Worm (Caenorhabditis elegans) whole organism, young adult: ENCODE data around the gene Y57G11A.5.

ENCODE experiments used
- B0035.1 ChIP-seq: sonication (generic microtip); optimal IDR thresholded peaks from 2 replicates; lab custom pipeline; 2016; ENCODE audit warnings: missing genetic modification characterization, mild to moderate bottlenecking, missing compliant biosample characterization, missing genotype, missing genetic modification reagents
- C06A6.2 ChIP-seq: fragments of 200-800 bp; sonication (Bioruptor generic); conservative IDR thresholded peaks from 2 replicates; pipeline ENCODE4 v1.3.6; 2022; ENCODE audit warnings: missing genetic modification characterization, missing compliant biosample characterization
- F22D6.2 ChIP-seq: sonication (generic microtip); optimal IDR thresholded peaks from 2 replicates; lab custom pipeline; 2016; ENCODE audit warnings: mild to moderate bottlenecking, missing genetic modification characterization, missing compliant biosample characterization
- F33H1.4 ChIP-seq: fragments of 200-800 bp; sonication (Bioruptor generic); IDR thresholded peaks from 2 replicates; pipeline ENCODE4 v1.3.6; 2022; ENCODE audit warnings: missing genetic modification reagents, missing genetic modification characterization, missing compliant biosample characterization
- F37B4.10 ChIP-seq: fragments of 200-800 bp; sonication (Bioruptor generic); IDR thresholded peaks from 2 replicates; pipeline ENCODE4 v1.3.6; 2022; ENCODE audit warnings: missing genetic modification characterization, missing compliant biosample characterization
- F55B11.4 ChIP-seq: sonication (generic microtip); optimal IDR thresholded peaks from 2 replicates; lab custom pipeline; 2016; ENCODE audit warnings: missing compliant biosample characterization, missing genetic modification characterization, borderline replicate concordance; ENCODE audit not compliant: insufficient read depth
- F57A8.1 ChIP-seq: fragments of 200-800 bp; sonication (Bioruptor generic); optimal IDR thresholded peaks from 2 replicates; lab custom pipeline; 2018; ENCODE audit warnings: mild to moderate bottlenecking, missing genetic modification characterization, moderate library complexity, missing compliant biosample characterization
- Y53F4B.3 ChIP-seq: fragments of 200-800 bp; sonication (Bioruptor generic); IDR thresholded peaks from 2 replicates; pipeline ENCODE4 v1.3.6; 2022; ENCODE audit warnings: missing genetic modification reagents, missing genetic modification characterization, missing compliant biosample characterization
- Y67H2A.10 ChIP-seq: fragments of 200-800 bp; sonication (Bioruptor generic); conservative IDR thresholded peaks from 2 replicates; pipeline ENCODE4 v1.3.6; 2022; ENCODE audit warnings: missing genetic modification reagents, missing genetic modification characterization, missing compliant biosample characterization
- athp-1 ChIP-seq: sonication (generic microtip); optimal IDR thresholded peaks from 2 replicates; lab custom pipeline; 2017; ENCODE audit warnings: mild to moderate bottlenecking, missing genetic modification characterization, missing compliant biosample characterization
- cebp-1 ChIP-seq, 2 experiments: fragments of 200-800 bp in 1 of 2; sonication (Bioruptor generic) in 1 of 2; sonication (generic microtip) in 1 of 2; IDR thresholded peaks in 1 of 2; optimal IDR thresholded peaks in 1 of 2; 2 replicates each; pipeline versions ENCODE4 v1.3.6 to Lab custom; 2017 to 2022; ENCODE audit warnings: missing compliant biosample characterization in 2 of 2, missing genetic modification characterization in 2 of 2, mild to moderate bottlenecking in 1 of 2, missing genetic modification reagents in 1 of 2, moderate library complexity in 1 of 2
- ceh-79 ChIP-seq: sonication (generic microtip); optimal IDR thresholded peaks from 2 replicates; lab custom pipeline; 2017; ENCODE audit warnings: mild to moderate bottlenecking, missing genetic modification characterization, missing compliant biosample characterization
- ceh-91 ChIP-seq: fragments of 200-800 bp; sonication (Bioruptor generic); IDR thresholded peaks from 2 replicates; pipeline ENCODE4 v1.3.6; 2022; ENCODE audit warnings: missing genetic modification reagents, missing genetic modification characterization, missing compliant biosample characterization
- chd-7 ChIP-seq: sonication (generic microtip); optimal IDR thresholded peaks from 2 replicates; lab custom pipeline; 2016; ENCODE audit warnings: mild to moderate bottlenecking, missing genetic modification characterization, moderate library complexity, missing compliant biosample characterization
- dpl-1 ChIP-seq: fragments of 150-350 bp; optimal IDR thresholded peaks from 2 replicates; lab custom pipeline; 2014; ENCODE audit warnings: missing biosample characterization, missing genetic modification reagents, missing genetic modification characterization
- efl-1 ChIP-seq: fragments of 150-350 bp; optimal IDR thresholded peaks from 2 replicates; lab custom pipeline; 2014; ENCODE audit warnings: missing biosample characterization, missing genetic modification reagents, missing genetic modification characterization
- gei-17 ChIP-seq: fragments of 200-800 bp; sonication (Bioruptor generic); optimal IDR thresholded peaks from 2 replicates; lab custom pipeline; 2018; ENCODE audit warnings: mild to moderate bottlenecking, missing genetic modification characterization, missing compliant biosample characterization
- hmg-20 ChIP-seq: fragments of 200-800 bp; sonication (Bioruptor generic); IDR thresholded peaks from 2 replicates; pipeline ENCODE4 v1.3.6; 2022; ENCODE audit warnings: missing genetic modification reagents, missing genetic modification characterization, missing compliant biosample characterization
- lag-1 ChIP-seq: fragments of 200-800 bp; sonication (Bioruptor generic); IDR thresholded peaks from 2 replicates; pipeline ENCODE4 v1.3.6; 2022; ENCODE audit warnings: missing genetic modification reagents, missing genetic modification characterization, missing compliant biosample characterization
- let-526 ChIP-seq: fragments of 200-800 bp; sonication (Bioruptor generic); IDR thresholded peaks from 2 replicates; pipeline ENCODE4 v1.3.6; 2022; ENCODE audit warnings: missing genetic modification reagents, missing genetic modification characterization, missing compliant biosample characterization
- let-607 ChIP-seq, 2 experiments: fragments of 200-800 bp in 1 of 2; sonication (Bioruptor generic) in 1 of 2; sonication (generic microtip) in 1 of 2; optimal IDR thresholded peaks; 2 replicates each; lab custom pipeline; 2016 to 2018; ENCODE audit warnings: mild to moderate bottlenecking in 2 of 2, missing compliant biosample characterization in 2 of 2, missing genetic modification characterization in 2 of 2, moderate library complexity in 2 of 2, missing genotype in 1 of 2
- lin-40 ChIP-seq: sonication (generic microtip); optimal IDR thresholded peaks from 2 replicates; lab custom pipeline; 2016; ENCODE audit warnings: missing genetic modification characterization, mild to moderate bottlenecking, missing compliant biosample characterization, missing genotype, missing genetic modification reagents
- lin-54 ChIP-seq: fragments of 200-800 bp; sonication (Bioruptor generic); optimal IDR thresholded peaks from 2 replicates; lab custom pipeline; 2018; ENCODE audit warnings: mild to moderate bottlenecking, missing genetic modification characterization, missing compliant biosample characterization
- madf-10 ChIP-seq: sonication (generic microtip); optimal IDR thresholded peaks from 2 replicates; lab custom pipeline; 2016; ENCODE audit warnings: mild to moderate bottlenecking, missing genetic modification characterization, missing compliant biosample characterization
- madf-6 ChIP-seq: fragments of 200-800 bp; sonication (Bioruptor generic); IDR thresholded peaks from 2 replicates; pipeline ENCODE4 v1.3.6; 2022; ENCODE audit warnings: missing genetic modification reagents, missing genetic modification characterization, missing compliant biosample characterization
- mcd-1 ChIP-seq: fragments of 200-800 bp; sonication (Bioruptor generic); IDR thresholded peaks from 2 replicates; pipeline ENCODE4 v1.3.6; 2022; ENCODE audit warnings: missing genetic modification reagents, missing genetic modification characterization, missing compliant biosample characterization
- mel-28 ChIP-seq: sonication (generic microtip); optimal IDR thresholded peaks from 2 replicates; lab custom pipeline; 2016; ENCODE audit warnings: borderline replicate concordance, mild to moderate bottlenecking, missing genetic modification characterization, missing compliant biosample characterization
- mes-4 ChIP-seq: sonication (generic microtip); optimal IDR thresholded peaks from 2 replicates; lab custom pipeline; 2016; ENCODE audit warnings: missing genotype, missing genetic modification characterization, missing compliant biosample characterization
- mxl-1 ChIP-seq: sonication (generic microtip); optimal IDR thresholded peaks from 2 replicates; lab custom pipeline; 2016; ENCODE audit warnings: missing genetic modification characterization, missing compliant biosample characterization
- nfyb-1 ChIP-seq: fragments of 200-800 bp; sonication (Bioruptor generic); IDR thresholded peaks from 2 replicates; pipeline ENCODE4 v1.3.6; 2022; ENCODE audit warnings: missing genetic modification reagents, missing genetic modification characterization, missing compliant biosample characterization
- nhr-90 ChIP-seq: sonication (generic microtip); optimal IDR thresholded peaks from 2 replicates; lab custom pipeline; 2016; ENCODE audit warnings: missing genotype, mild to moderate bottlenecking, missing genetic modification characterization, missing compliant biosample characterization
- pha-4 ChIP-seq: fragments of 150-350 bp; sonication (generic microtip); optimal IDR thresholded peaks from 2 replicates; lab custom pipeline; 2014; ENCODE audit warnings: missing biosample characterization, missing genetic modification reagents, missing genetic modification characterization
- sea-2 ChIP-seq: fragments of 200-800 bp; sonication (Bioruptor generic); IDR thresholded peaks from 2 replicates; pipeline ENCODE4 v1.3.6; 2022; ENCODE audit warnings: missing genetic modification characterization, missing compliant biosample characterization
- snpc-1.1 ChIP-seq: sonication (generic microtip); optimal IDR thresholded peaks from 2 replicates; lab custom pipeline; 2017; ENCODE audit warnings: missing genetic modification characterization, mild to moderate bottlenecking, missing compliant biosample characterization, antibody characterized with exemption, moderate library complexity, missing genotype, missing genetic modification reagents; ENCODE audit not compliant: insufficient read depth
- somi-1 ChIP-seq: fragments of 200-800 bp; sonication (Bioruptor generic); optimal IDR thresholded peaks from 2 replicates; lab custom pipeline; 2018; ENCODE audit warnings: mild to moderate bottlenecking, missing genetic modification characterization, missing compliant biosample characterization
- ztf-22 ChIP-seq: fragments of 200-800 bp; sonication (Bioruptor generic); optimal IDR thresholded peaks from 2 replicates; lab custom pipeline; 2018; ENCODE audit warnings: mild to moderate bottlenecking, missing genetic modification characterization, moderate library complexity, missing compliant biosample characterization
- ztf-26 ChIP-seq: sonication (generic microtip); optimal IDR thresholded peaks from 2 replicates; lab custom pipeline; 2017; ENCODE audit warnings: missing genetic modification characterization, missing compliant biosample characterization

Gene Y57G11A.5

ce11 chrIV:14512405-14512804 is at the start of gene Y57G11A.5:
Gene Y57G11A.5, minus strand, starts transcription at chrIV:14512505.
- TF ChIP-seq ztf-26 (tag; lab: Kevin White, UChicago) (no peak), snpc-1.1 (no peak), somi-1 (GFP tag; lab: Kevin White, UChicago) (no peak), B0035.1 (tag; lab: Kevin White, UChicago) (no peak), let-607 (tag; optimal IDR thresholded peaks at IDR 0.05; lab: Kevin White, UChicago) (no peak), mxl-1 (no peak), ztf-22 (GFP tag; lab: Kevin White, UChicago) (no peak), F33H1.4 (GFP tag; lab: Robert Waterston, UW) (no peak), ceh-91 (no peak), efl-1 (GFP tag; lab: Kevin White, UChicago) (no peak), Y67H2A.10 (GFP tag; lab: Robert Waterston, UW) (no peak)
- TF ChIP-seq, all 124 proteins: peak for 0

ce11 chrIV:14561677-14562076 is 49.4 kb upstream of the Y57G11A.5 start:
- TF ChIP-seq F55B11.4 (no peak), sea-2 (no peak), lag-1 (GFP tag; lab: Robert Waterston, UW) (no peak), B0035.1 (tag; lab: Kevin White, UChicago) (no peak), let-607 (tag; optimal IDR thresholded peaks at IDR 0.05; lab: Kevin White, UChicago) (no peak), chd-7 (tag; lab: Kevin White, UChicago) (no peak), pha-4 (peak; percentile 20), lin-54 (GFP tag; lab: Kevin White, UChicago) (no peak)

- TF ChIP-seq madf-6 (GFP tag; lab: Robert Waterston, UW), result no peak
- no peak for TF ChIP-seq cebp-1 (GFP tag; IDR thresholded peaks at IDR 0.05; lab: Robert Waterston, UW)
- no peak for TF ChIP-seq cebp-1 (tag; optimal IDR thresholded peaks at IDR 0.05; lab: Kevin White, UChicago)
- TF ChIP-seq ceh-79 (tag; lab: Kevin White, UChicago), result no peak
- TF ChIP-seq mcd-1 (GFP tag; lab: Robert Waterston, UW), result no peak
- no peak for TF ChIP-seq C06A6.2 (GFP tag; lab: Robert Waterston, UW)
- TF ChIP-seq Y53F4B.3 (GFP tag; lab: Robert Waterston, UW), result no peak
- TF ChIP-seq nhr-90 (tag; lab: Kevin White, UChicago), result no peak
- TF ChIP-seq dpl-1 (GFP tag; lab: Kevin White, UChicago), result no peak
- no peak for TF ChIP-seq snpc-1.1
- no peak for TF ChIP-seq athp-1 (tag; lab: Kevin White, UChicago)
- TF ChIP-seq F37B4.10 (GFP tag; lab: Robert Waterston, UW), result no peak
Observed at ce11 chrIV:14559267-14559666, 47.0 kb upstream of the Y57G11A.5 start.

DNA sequence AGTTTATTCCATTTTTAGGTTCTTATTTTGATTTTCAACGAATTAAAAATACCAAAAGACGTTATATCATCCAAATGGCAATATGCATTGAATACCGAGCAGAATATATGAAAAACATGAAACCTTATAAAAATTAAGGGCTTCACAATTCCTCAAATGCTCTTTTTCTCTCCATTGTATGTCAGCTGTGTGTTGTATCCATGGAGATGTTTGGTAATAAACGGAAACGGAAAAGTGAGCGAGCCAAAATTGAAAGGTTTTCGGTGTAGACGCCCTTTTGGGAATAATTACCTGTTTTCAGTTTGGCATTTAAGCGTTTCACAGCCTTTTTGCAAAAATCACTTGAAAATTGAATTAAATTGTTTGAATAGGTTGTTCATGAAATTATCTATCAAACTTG is 45.3 kb upstream of the Y57G11A.5 start:
- no peak for TF ChIP-seq lin-40 (tag; lab: Kevin White, UChicago)
- TF ChIP-seq nfyb-1, result no peak
- no peak for TF ChIP-seq F22D6.2

ce11 chrIV:14554788-14555187 is 42.5 kb upstream of the Y57G11A.5 start, which contains the start of gene Y57G11B.6:
Gene Y57G11B.6, minus strand, starts transcription at chrIV:14554888.
- TF ChIP-seq mel-28 (tag; lab: Kevin White, UChicago) (no peak), snpc-1.1 (no peak), gei-17 (GFP tag; lab: Kevin White, UChicago) (no peak), mes-4 (tag; lab: Kevin White, UChicago) (no peak), F55B11.4 (no peak), hmg-20 (GFP tag; lab: Robert Waterston, UW) (no peak), let-526 (GFP tag; lab: Robert Waterston, UW) (no peak), F57A8.1 (GFP tag; lab: Kevin White, UChicago) (no peak), madf-10 (tag; lab: Kevin White, UChicago) (no peak), lin-54 (GFP tag; lab: Kevin White, UChicago) (no peak), lag-1 (GFP tag; lab: Robert Waterston, UW) (no peak), F37B4.10 (GFP tag; lab: Robert Waterston, UW) (no peak)
